Fruit fly (Drosophila melanogaster) whole organism, pupa: ENCODE data around the gene Cpr92A.

Experiments
- CG10348 ChIP-seq: fragments of 200-800 bp; sonication (Bioruptor generic); IDR thresholded peaks from 2 replicates; pipeline ENCODE4 v1.3.6; 2022; ENCODE audit warnings: missing biosample characterization, missing genetic modification characterization
- Snoo ChIP-seq: fragments of 200-800 bp; sonication (Bioruptor generic); optimal IDR thresholded peaks from 3 replicates; lab custom pipeline; 2017; ENCODE audit warnings: missing biosample characterization, mild to moderate bottlenecking, missing genetic modification characterization, inconsistent platforms
- rn ChIP-seq: fragments of 200-800 bp; sonication (Bioruptor generic); IDR thresholded peaks from 2 replicates; pipeline ENCODE4 v1.3.6; 2022; ENCODE audit warnings: missing biosample characterization, missing genetic modification characterization

DNA sequence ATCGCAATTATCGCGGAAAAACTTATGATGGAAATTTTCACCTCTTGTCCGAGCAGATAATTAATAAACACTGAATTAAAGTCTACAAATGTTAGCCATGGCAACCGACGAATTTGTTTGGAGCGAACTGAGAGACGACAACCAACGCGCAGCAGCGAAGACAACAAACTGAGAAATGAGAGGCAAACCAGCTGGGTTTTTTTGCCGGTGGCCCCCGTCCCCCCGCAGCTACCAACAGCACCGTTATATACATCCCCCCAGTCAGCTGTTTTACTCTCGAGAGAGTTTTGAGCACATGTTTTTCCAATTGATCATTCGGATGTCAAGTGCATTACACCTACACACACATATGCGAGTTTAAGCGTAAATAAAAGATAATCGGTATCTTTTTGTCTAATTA, 42.3 kb upstream of the Cpr92A start:
- TF ChIP-seq CG10348 (no peak), Snoo (tag; lab: Kevin White, UChicago) (no peak), rn (GFP tag; lab: Robert Waterston, UW) (no peak)
